Worm (Caenorhabditis elegans) whole organism, L1 larva: ENCODE results near the gene F13H8.3.

Experiments used
- alr-1 ChIP-seq: fragments of 200-800 bp; sonication (Bioruptor generic); optimal IDR thresholded peaks from 2 replicates; lab custom pipeline; 2018; ENCODE audit warnings: borderline replicate concordance, mild to moderate bottlenecking, missing genetic modification characterization, missing compliant biosample characterization
- aly-2 ChIP-seq: fragments of 150-350 bp; optimal IDR thresholded peaks from 2 replicates; lab custom pipeline; 2014; ENCODE audit warnings: missing biosample characterization, missing genetic modification characterization
- blmp-1 ChIP-seq: fragments of 150-350 bp; optimal IDR thresholded peaks from 2 replicates; lab custom pipeline; 2014; ENCODE audit warnings: missing biosample characterization, missing genetic modification characterization
- efl-1 ChIP-seq, 4 experiments: fragments of 150-350 bp; optimal IDR thresholded peaks in 3 of 4; peaks in 1 of 4; 1 replicate in 1 of 4; 2 replicates in 3 of 4; lab custom pipeline; 2014; ENCODE audit warnings: missing biosample characterization in 2 of 4, missing genetic modification characterization in 2 of 4, missing genetic modification reagents in 2 of 4
- fos-1 ChIP-seq: fragments of 150-350 bp; optimal IDR thresholded peaks from 2 replicates; lab custom pipeline; 2014; ENCODE audit warnings: missing biosample characterization, missing genetic modification characterization
- lin-39 ChIP-seq: fragments of 150-350 bp; optimal IDR thresholded peaks from 2 replicates; lab custom pipeline; 2014; ENCODE audit warnings: missing biosample characterization, missing genetic modification reagents, missing genetic modification characterization
- mdl-1 ChIP-seq, 2 experiments: fragments of 150-350 bp; optimal IDR thresholded peaks; 2 replicates each; lab custom pipeline; 2014 to 2017; ENCODE audit warnings: missing biosample characterization in 2 of 2, missing genetic modification characterization in 2 of 2, inconsistent platforms in 1 of 2
- nhr-28 ChIP-seq: fragments of 150-350 bp; optimal IDR thresholded peaks from 2 replicates; lab custom pipeline; 2014; ENCODE audit warnings: missing biosample characterization, missing genetic modification characterization
- nhr-85 ChIP-seq: sonication (generic microtip); peaks from one replicate; lab custom pipeline; 2016; ENCODE audit warnings: missing genetic modification characterization, inconsistent platforms, missing compliant biosample characterization
- pag-3 ChIP-seq: sonication (generic microtip); optimal IDR thresholded peaks from 2 replicates; lab custom pipeline; 2017; ENCODE audit warnings: missing genetic modification characterization, mild to moderate bottlenecking, missing compliant biosample characterization, antibody characterized with exemption, borderline replicate concordance; ENCODE audit not compliant: insufficient read depth
- sptf-1 ChIP-seq: fragments of 150-350 bp; optimal IDR thresholded peaks from 2 replicates; lab custom pipeline; 2014; ENCODE audit warnings: missing biosample characterization, missing genetic modification characterization

DNA sequence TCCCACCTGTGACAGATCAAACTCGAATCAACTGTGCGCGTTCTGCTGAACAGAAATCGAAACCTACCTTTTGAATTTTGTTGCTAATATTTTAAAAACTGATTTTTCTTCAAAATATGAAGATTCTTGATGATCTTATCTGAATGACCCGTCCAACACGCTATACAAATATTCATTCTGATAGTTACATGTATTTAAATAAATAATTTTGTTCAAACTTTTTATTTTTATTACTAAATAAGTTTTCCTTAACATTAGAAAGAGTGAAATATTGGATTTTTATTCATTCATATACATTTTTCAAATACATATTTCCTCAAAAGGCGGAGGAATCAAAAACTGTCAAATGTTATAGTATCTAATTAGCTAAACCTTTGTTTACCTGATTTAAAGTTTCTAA, 4.2 kb downstream of the F13H8.3 start, which contains the start of gene F13H8.8:
- TF ChIP-seq sptf-1 (tag; lab: Kevin White, UChicago), result no peak
- no peak for TF ChIP-seq nhr-85 (tag; lab: Kevin White, UChicago)
- TF ChIP-seq nhr-28, result no peak
- TF ChIP-seq blmp-1 (tag; lab: Kevin White, UChicago), result no peak
- TF ChIP-seq fos-1 (tag; lab: Kevin White, UChicago), result no peak
- TF ChIP-seq aly-2 (tag; lab: Kevin White, UChicago), result no peak
- no peak for TF ChIP-seq mdl-1 (tag; optimal IDR thresholded peaks at IDR 0.05; lab: Kevin White, UChicago)
- no peak for TF ChIP-seq efl-1 (optimal IDR thresholded peaks at IDR 0.05; lab: Kevin White, UChicago)
- TF ChIP-seq efl-1 (GFP tag; optimal IDR thresholded peaks at IDR 0.05 in 1 of 2; lab: Kevin White, UChicago), result no peak
- TF ChIP-seq alr-1 (tag; lab: Kevin White, UChicago), result no peak
- no peak for TF ChIP-seq lin-39 (tag; lab: Kevin White, UChicago)
- no peak for TF ChIP-seq pag-3 (tag; lab: Kevin White, UChicago)
